Fruit fly (Drosophila melanogaster) whole organism, embryonic: ENCODE results near the gene g.

Experiments used
- Abd-B ChIP-seq: fragments of 200-800 bp; sonication (Bioruptor generic); optimal IDR thresholded peaks from 2 replicates; lab custom pipeline; 2018; ENCODE audit warnings: missing biosample characterization, mild to moderate bottlenecking, missing genetic modification characterization, moderate library complexity
- CG10209 ChIP-seq: fragments of 200-800 bp; sonication (Bioruptor generic); optimal IDR thresholded peaks from 3 replicates; lab custom pipeline; 2017; ENCODE audit warnings: missing biosample characterization, mild to moderate bottlenecking, missing genetic modification characterization, missing genetic modification reagents
- CG1024 ChIP-seq: fragments of 200-800 bp; sonication (Bioruptor generic); IDR thresholded peaks from 2 replicates; pipeline ENCODE4 v1.3.6; 2022; ENCODE audit warnings: missing biosample characterization, missing genetic modification characterization
- CG10321 ChIP-seq: fragments of 200-800 bp; sonication (Bioruptor generic); IDR thresholded peaks from 2 replicates; pipeline ENCODE4 v1.3.6; 2022; ENCODE audit warnings: missing biosample characterization, missing genetic modification characterization
- CG10366 ChIP-seq: fragments of 200-800 bp; sonication (Bioruptor generic); IDR thresholded peaks from 2 replicates; pipeline ENCODE4 v1.3.6; 2022; ENCODE audit warnings: missing biosample characterization, missing genetic modification characterization
- CG10979 ChIP-seq: fragments of 200-800 bp; sonication (Bioruptor generic); optimal IDR thresholded peaks from 2 replicates; lab custom pipeline; 2018; ENCODE audit warnings: missing biosample characterization, mild to moderate bottlenecking, missing genetic modification characterization, moderate library complexity
- CG11247 ChIP-seq: fragments of 200-800 bp; sonication (Bioruptor generic); IDR thresholded peaks from 2 replicates; pipeline ENCODE4 v1.3.6; 2022; ENCODE audit warnings: missing biosample characterization, missing genetic modification characterization
- CG12155 ChIP-seq: fragments of 200-800 bp; sonication (Bioruptor generic); optimal IDR thresholded peaks from 3 replicates; lab custom pipeline; 2016; ENCODE audit warnings: missing biosample characterization, missing genetic modification characterization
- CG12769 ChIP-seq: fragments of 200-800 bp; sonication (Bioruptor generic); optimal IDR thresholded peaks from 2 replicates; lab custom pipeline; 2019; ENCODE audit warnings: missing biosample characterization, mild to moderate bottlenecking, missing genetic modification characterization, moderate library complexity
- CG16779 ChIP-seq: fragments of 200-800 bp; sonication (Bioruptor generic); IDR thresholded peaks from 2 replicates; pipeline ENCODE4 v1.3.6; 2022; ENCODE audit warnings: missing biosample characterization, missing genetic modification characterization
- CG16815 ChIP-seq: fragments of 200-800 bp; sonication (Bioruptor generic); optimal IDR thresholded peaks from 3 replicates; lab custom pipeline; 2017; ENCODE audit warnings: missing biosample characterization, mild to moderate bottlenecking, missing genetic modification characterization
- CG17186 ChIP-seq: fragments of 200-800 bp; sonication (Bioruptor generic); optimal IDR thresholded peaks from 3 replicates; lab custom pipeline; 2017; ENCODE audit warnings: missing biosample characterization, missing genetic modification reagents, missing genetic modification characterization
- CG1792 ChIP-seq: fragments of 200-800 bp; sonication (Bioruptor generic); optimal IDR thresholded peaks from 2 replicates; lab custom pipeline; 2016; ENCODE audit warnings: missing biosample characterization, missing genetic modification characterization
- CG2202 ChIP-seq: fragments of 200-800 bp; sonication (Bioruptor generic); optimal IDR thresholded peaks from 2 replicates; lab custom pipeline; 2018; ENCODE audit warnings: missing biosample characterization, mild to moderate bottlenecking, missing genetic modification characterization
- CG31441 ChIP-seq: fragments of 200-800 bp; sonication (Bioruptor generic); IDR thresholded peaks from 2 replicates; pipeline ENCODE4 v1.3.6; 2022; ENCODE audit warnings: missing biosample characterization, missing genetic modification characterization
- CG4404 ChIP-seq: fragments of 200-800 bp; sonication (Bioruptor generic); IDR thresholded peaks from 2 replicates; pipeline ENCODE4 v1.3.6; 2022; ENCODE audit warnings: missing biosample characterization, missing genetic modification characterization
- CG6654 ChIP-seq: fragments of 200-800 bp; sonication (Bioruptor generic); optimal IDR thresholded peaks from 2 replicates; lab custom pipeline; 2017; ENCODE audit warnings: missing biosample characterization, mild to moderate bottlenecking, missing genetic modification characterization
- CG6689 ChIP-seq: fragments of 200-800 bp; sonication (Bioruptor generic); IDR thresholded peaks from 2 replicates; pipeline ENCODE4 v1.3.6; 2022; ENCODE audit warnings: missing biosample characterization, missing genetic modification characterization
- CG7839 ChIP-seq: fragments of 200-800 bp; sonication (Bioruptor generic); optimal IDR thresholded peaks from 3 replicates; lab custom pipeline; 2018; ENCODE audit warnings: missing biosample characterization, mild to moderate bottlenecking, missing genetic modification characterization, moderate library complexity
- CG8089 ChIP-seq: fragments of 200-800 bp; sonication (Bioruptor generic); optimal IDR thresholded peaks from 3 replicates; lab custom pipeline; 2016; ENCODE audit warnings: missing biosample characterization, missing genetic modification characterization
- D ChIP-seq, 2 experiments: fragments of 200-800 bp in 1 of 2; fragments of >200 bp in 1 of 2; sonication (Bioruptor generic) in 1 of 2; optimal IDR thresholded peaks; 2 replicates in 1 of 2; 3 replicates in 1 of 2; lab custom pipeline; 2017; ENCODE audit warnings: mild to moderate bottlenecking in 1 of 2, missing biosample characterization in 1 of 2, missing genetic modification characterization in 1 of 2, missing genetic modification reagents in 1 of 2
- Dip2 ChIP-seq: fragments of 200-800 bp; sonication (Bioruptor generic); IDR thresholded peaks from 2 replicates; pipeline ENCODE4 v1.3.6; 2022; ENCODE audit warnings: missing biosample characterization, missing genetic modification characterization
- Fer1 ChIP-seq: fragments of 200-800 bp; sonication (Bioruptor generic); optimal IDR thresholded peaks from 2 replicates; lab custom pipeline; 2017; ENCODE audit warnings: missing biosample characterization, mild to moderate bottlenecking, missing genetic modification characterization
- Gsc ChIP-seq: fragments of 200-800 bp; sonication (Bioruptor generic); IDR thresholded peaks from 2 replicates; pipeline ENCODE4 v1.3.6; 2022; ENCODE audit warnings: missing biosample characterization, missing genetic modification characterization
- Jarid2 ChIP-seq: fragments of 200-800 bp; sonication (Bioruptor generic); optimal IDR thresholded peaks from 3 replicates; lab custom pipeline; 2017; ENCODE audit warnings: mild to moderate bottlenecking, missing biosample characterization, missing genetic modification reagents, missing genetic modification characterization
- NC2β ChIP-seq: fragments of 200-800 bp; sonication (Bioruptor generic); optimal IDR thresholded peaks from 2 replicates; lab custom pipeline; 2016; ENCODE audit warnings: missing biosample characterization, missing genetic modification characterization
- NK7.1 ChIP-seq: fragments of 200-800 bp; sonication (Bioruptor generic); optimal IDR thresholded peaks from 3 replicates; lab custom pipeline; 2016; ENCODE audit warnings: missing biosample characterization, missing genetic modification characterization
- Rfx ChIP-seq: fragments of 200-800 bp; sonication (Bioruptor generic); IDR thresholded peaks from 2 replicates; pipeline ENCODE4 v1.3.6; 2022; ENCODE audit warnings: missing biosample characterization, missing genetic modification characterization
- Taf1 ChIP-seq: fragments of 200-800 bp; sonication (Bioruptor generic); IDR thresholded peaks from 2 replicates; pipeline ENCODE4 v1.3.6; 2022; ENCODE audit warnings: missing biosample characterization, missing genetic modification characterization
- Usf ChIP-seq: fragments of 200-800 bp; sonication (Bioruptor generic); optimal IDR thresholded peaks from 2 replicates; lab custom pipeline; 2017; ENCODE audit warnings: missing genotype, missing biosample characterization, missing genetic modification characterization
- Vsx1 ChIP-seq: fragments of 200-800 bp; sonication (Bioruptor generic); optimal IDR thresholded peaks from 2 replicates; lab custom pipeline; 2017; ENCODE audit warnings: missing biosample characterization, mild to moderate bottlenecking, missing genetic modification characterization, missing genetic modification reagents
- ato ChIP-seq: fragments of 200-800 bp; sonication (Bioruptor generic); IDR thresholded peaks from 2 replicates; pipeline ENCODE4 v1.3.6; 2022; ENCODE audit warnings: missing biosample characterization, missing genetic modification characterization; ENCODE audit not compliant: partially characterized antibody
- bcd ChIP-seq: fragments of 200-800 bp; sonication (Bioruptor generic); optimal IDR thresholded peaks from 2 replicates; lab custom pipeline; 2017; ENCODE audit warnings: missing biosample characterization, mild to moderate bottlenecking, missing genetic modification characterization
- bigmax ChIP-seq: fragments of 200-800 bp; sonication (Bioruptor generic); optimal IDR thresholded peaks from 2 replicates; lab custom pipeline; 2018; ENCODE audit warnings: missing biosample characterization, mild to moderate bottlenecking, missing genetic modification characterization
- da ChIP-seq: fragments of 200-800 bp; sonication (Bioruptor generic); optimal IDR thresholded peaks from 2 replicates; lab custom pipeline; 2016; ENCODE audit warnings: missing biosample characterization, missing genetic modification characterization
- dimm ChIP-seq: fragments of 200-800 bp; sonication (Bioruptor generic); IDR thresholded peaks from 2 replicates; pipeline ENCODE4 v1.3.6; 2022; ENCODE audit warnings: missing biosample characterization, missing genetic modification characterization
- fd3F ChIP-seq: fragments of 200-800 bp; sonication (Bioruptor generic); optimal IDR thresholded peaks from 2 replicates; lab custom pipeline; 2018; ENCODE audit warnings: missing biosample characterization, mild to moderate bottlenecking, missing genetic modification characterization, moderate library complexity
- gsb ChIP-seq: fragments of 200-800 bp; sonication (Bioruptor generic); IDR thresholded peaks from 2 replicates; pipeline ENCODE4 v1.3.6; 2022; ENCODE audit warnings: missing biosample characterization, missing genetic modification characterization
- ham ChIP-seq: fragments of 200-800 bp; sonication (Bioruptor generic); IDR thresholded peaks from 2 replicates; pipeline ENCODE4 v1.3.6; 2022; ENCODE audit warnings: missing biosample characterization, missing genetic modification characterization
- hkb ChIP-seq, 2 experiments: fragments of 200-800 bp in 1 of 2; fragments of >200 bp in 1 of 2; sonication (Bioruptor generic) in 1 of 2; IDR thresholded peaks in 1 of 2; optimal IDR thresholded peaks in 1 of 2; 2 replicates each; pipeline versions ENCODE4 v1.3.6 to Lab custom; 2017 to 2022; ENCODE audit warnings: missing biosample characterization in 1 of 2, missing genetic modification characterization in 1 of 2
- hth ChIP-seq: fragments of >200 bp; optimal IDR thresholded peaks from 2 replicates; lab custom pipeline; 2017; ENCODE audit warnings: inconsistent platforms
- inv ChIP-seq: fragments of 200-800 bp; sonication (Bioruptor generic); IDR thresholded peaks from 2 replicates; pipeline ENCODE4 v1.3.6; 2022; ENCODE audit warnings: missing biosample characterization, missing genetic modification characterization; ENCODE audit not compliant: partially characterized antibody
- peb ChIP-seq: fragments of 200-800 bp; sonication (Bioruptor generic); IDR thresholded peaks from 2 replicates; pipeline ENCODE4 v1.3.6; 2022; ENCODE audit warnings: missing biosample characterization, missing genetic modification characterization
- row ChIP-seq: fragments of 200-800 bp; sonication (Bioruptor generic); IDR thresholded peaks from 3 replicates; pipeline ENCODE4 v1.3.6; 2022; ENCODE audit warnings: missing biosample characterization, missing genetic modification characterization
- schlank ChIP-seq: fragments of 200-800 bp; sonication (Bioruptor generic); optimal IDR thresholded peaks from 2 replicates; lab custom pipeline; 2018; ENCODE audit warnings: missing biosample characterization, mild to moderate bottlenecking, missing genetic modification characterization
- slbo ChIP-seq: fragments of 200-800 bp; sonication (Bioruptor generic); IDR thresholded peaks from 2 replicates; pipeline ENCODE4 v1.3.6; 2022; ENCODE audit warnings: missing biosample characterization, missing genetic modification characterization
- stwl ChIP-seq: fragments of 200-800 bp; sonication (Bioruptor generic); optimal IDR thresholded peaks from 3 replicates; lab custom pipeline; 2018; ENCODE audit warnings: missing biosample characterization, mild to moderate bottlenecking, missing genetic modification characterization, moderate library complexity
- tio ChIP-seq: fragments of 200-800 bp; sonication (Bioruptor generic); optimal IDR thresholded peaks from 2 replicates; lab custom pipeline; 2017; ENCODE audit warnings: missing biosample characterization, missing genetic modification characterization, inconsistent platforms
- tna ChIP-seq: fragments of 200-800 bp; sonication (Bioruptor generic); IDR thresholded peaks from 2 replicates; pipeline ENCODE4 v1.3.6; 2022; ENCODE audit warnings: missing biosample characterization, missing genetic modification characterization; ENCODE audit not compliant: partially characterized antibody
- vnd ChIP-seq: fragments of 200-800 bp; sonication (Bioruptor generic); IDR thresholded peaks from 3 replicates; pipeline ENCODE4 v1.3.6; 2022; ENCODE audit warnings: missing biosample characterization, missing genetic modification characterization; ENCODE audit not compliant: partially characterized antibody

Gene g

DNA sequence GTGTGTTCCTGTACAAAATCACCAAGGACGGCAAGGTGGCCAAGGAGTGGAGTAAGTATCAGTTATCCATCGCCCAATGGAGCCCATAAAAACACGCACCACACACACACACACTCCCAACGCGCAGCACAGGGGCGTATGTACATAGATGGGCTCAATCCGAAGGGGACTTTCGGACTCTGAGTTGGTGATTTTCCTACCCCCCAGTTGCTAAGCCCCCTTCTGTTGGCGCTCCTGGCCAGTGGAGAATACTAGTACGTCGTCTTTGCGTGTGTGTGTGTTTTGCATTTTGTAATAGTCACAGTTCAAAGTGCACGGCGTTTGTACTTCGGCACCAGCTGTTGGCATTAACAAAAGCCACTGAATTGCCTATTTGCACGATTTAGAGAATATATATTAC, 4.0 kb upstream of the g start (continued):
- TF ChIP-seq bigmax (GFP tag; lab: Kevin White, UChicago) (no peak), stwl (no peak), CG17186 (GFP tag; lab: Kevin White, UChicago) (peak; percentile 34), CG7839 (tag; lab: Kevin White, UChicago) (peak; percentile 82), hkb (optimal IDR thresholded peaks at IDR 0.05; lab: Kevin White, UChicago) (no peak), hkb (GFP tag; IDR thresholded peaks at IDR 0.05; lab: Robert Waterston, UW) (peak; percentile 73), Vsx1 (GFP tag; lab: Kevin White, UChicago) (peak; percentile 31), CG1024 (GFP tag; lab: Robert Waterston, UW) (peak; percentile 74), slbo (peak; percentile 95), tna (no peak), CG10209 (GFP tag; lab: Kevin White, UChicago) (peak; percentile 70), CG8089 (peak; percentile 58), NC2β (no peak), inv (GFP tag; lab: Robert Waterston, UW) (no peak), CG31441 (GFP tag; lab: Robert Waterston, UW) (no peak; the same call in 1 of the 2 replicates), ham (no peak), peb (peak; percentile 66; the same call in 1 of the 2 replicates), Rfx (GFP tag; lab: Robert Waterston, UW) (peak; percentile 95), hth (lab: Kevin White, UChicago) (no peak), CG1792 (GFP tag; lab: Kevin White, UChicago) (peak; percentile 61), CG6654 (GFP tag; lab: Kevin White, UChicago) (peak; percentile 11), CG16815 (GFP tag; lab: Kevin White, UChicago) (peak; percentile 66), CG10979 (tag; lab: Kevin White, UChicago) (peak; percentile 51), Fer1 (GFP tag; lab: Kevin White, UChicago) (peak; percentile 80), CG10321 (GFP tag; lab: Robert Waterston, UW) (no peak), da (GFP tag; lab: Kevin White, UChicago) (peak; percentile 11), bcd (peak; percentile 78), vnd (GFP tag; lab: Robert Waterston, UW) (no peak), fd3F (GFP tag; lab: Kevin White, UChicago) (peak; percentile 71), CG12155 (GFP tag; lab: Kevin White, UChicago) (peak; percentile 77), CG2202 (tag; lab: Kevin White, UChicago) (peak; percentile 15), dimm (GFP tag; lab: Robert Waterston, UW) (no peak; the same call in 1 of the 2 replicates), CG11247 (GFP tag; lab: Robert Waterston, UW) (peak; percentile 84), NK7.1 (GFP tag; lab: Kevin White, UChicago) (peak; percentile 38), gsb (peak; percentile 70), Gsc (GFP tag; lab: Robert Waterston, UW) (no peak), CG4404 (GFP tag; lab: Robert Waterston, UW) (peak; percentile 49), tio (no peak), schlank (tag; lab: Kevin White, UChicago) (peak; percentile 62), CG6689 (GFP tag; lab: Robert Waterston, UW) (peak; percentile 43; the same call in 1 of the 2 replicates), CG16779 (GFP tag; lab: Robert Waterston, UW) (peak; percentile 85), CG10366 (GFP tag; lab: Robert Waterston, UW) (peak; percentile 82), CG12769 (tag; lab: Kevin White, UChicago) (peak; percentile 92), Abd-B (GFP tag; lab: Kevin White, UChicago) (peak; percentile 22), ato (GFP tag; lab: Robert Waterston, UW) (no peak), Dip2 (GFP tag; lab: Robert Waterston, UW) (no peak), D (optimal IDR thresholded peaks at IDR 0.05; lab: Kevin White, UChicago) (no peak), D (GFP tag; optimal IDR thresholded peaks at IDR 0.05; lab: Kevin White, UChicago) (peak; percentile 45), Taf1 (GFP tag; lab: Robert Waterston, UW) (peak; percentile 57; the same call in 1 of the 2 replicates), Jarid2 (GFP tag; lab: Kevin White, UChicago) (peak; percentile 36), row (GFP tag; lab: Robert Waterston, UW) (peak; percentile 91), Usf (GFP tag; lab: Kevin White, UChicago) (peak; percentile 65)
